Fruit fly (Drosophila melanogaster) whole organism, prepupa: ENCODE measurements around the gene Dhc1.

ENCODE experiments used
- CG10631 ChIP-seq: fragments of 200-800 bp; sonication (Bioruptor generic); optimal IDR thresholded peaks from 2 replicates; lab custom pipeline; 2016; ENCODE audit warnings: missing biosample characterization, missing genetic modification characterization
- CG11762 ChIP-seq: fragments of 200-800 bp; sonication (Bioruptor generic); optimal IDR thresholded peaks from 3 replicates; lab custom pipeline; 2016; ENCODE audit warnings: missing biosample characterization, missing genetic modification characterization; ENCODE audit not compliant: insufficient read depth
- CG16779 ChIP-seq: fragments of 200-800 bp; sonication (Bioruptor generic); optimal IDR thresholded peaks from 3 replicates; lab custom pipeline; 2017; ENCODE audit warnings: missing biosample characterization, mild to moderate bottlenecking, missing genetic modification characterization
- acj6 ChIP-seq: fragments of 200-800 bp; sonication (Bioruptor generic); optimal IDR thresholded peaks from 3 replicates; lab custom pipeline; 2016; ENCODE audit warnings: missing biosample characterization, missing genetic modification characterization
- dsx ChIP-seq: fragments of 200-800 bp; optimal IDR thresholded peaks from 3 replicates; lab custom pipeline; 2019; ENCODE audit warnings: missing biosample characterization, mild to moderate bottlenecking, missing genetic modification characterization, moderate library complexity; ENCODE audit not compliant: poor library complexity, severe bottlenecking
- net ChIP-seq: fragments of 200-800 bp; sonication (Bioruptor generic); optimal IDR thresholded peaks from 3 replicates; lab custom pipeline; 2016; ENCODE audit warnings: missing biosample characterization, missing genetic modification characterization
- pdm3 ChIP-seq: fragments of 200-800 bp; sonication (Bioruptor generic); optimal IDR thresholded peaks from 3 replicates; lab custom pipeline; 2016; ENCODE audit warnings: missing biosample characterization, missing genetic modification characterization
- salr ChIP-seq, 2 experiments: fragments of 200-800 bp; sonication (Bioruptor generic); optimal IDR thresholded peaks; 3 replicates each; lab custom pipeline; 2016 to 2018; ENCODE audit warnings: missing biosample characterization in 2 of 2, missing genetic modification characterization in 2 of 2, mild to moderate bottlenecking in 1 of 2
- topi ChIP-seq: fragments of 200-800 bp; sonication (Bioruptor generic); optimal IDR thresholded peaks from 3 replicates; lab custom pipeline; 2016; ENCODE audit warnings: missing biosample characterization, missing genetic modification characterization

DNA sequence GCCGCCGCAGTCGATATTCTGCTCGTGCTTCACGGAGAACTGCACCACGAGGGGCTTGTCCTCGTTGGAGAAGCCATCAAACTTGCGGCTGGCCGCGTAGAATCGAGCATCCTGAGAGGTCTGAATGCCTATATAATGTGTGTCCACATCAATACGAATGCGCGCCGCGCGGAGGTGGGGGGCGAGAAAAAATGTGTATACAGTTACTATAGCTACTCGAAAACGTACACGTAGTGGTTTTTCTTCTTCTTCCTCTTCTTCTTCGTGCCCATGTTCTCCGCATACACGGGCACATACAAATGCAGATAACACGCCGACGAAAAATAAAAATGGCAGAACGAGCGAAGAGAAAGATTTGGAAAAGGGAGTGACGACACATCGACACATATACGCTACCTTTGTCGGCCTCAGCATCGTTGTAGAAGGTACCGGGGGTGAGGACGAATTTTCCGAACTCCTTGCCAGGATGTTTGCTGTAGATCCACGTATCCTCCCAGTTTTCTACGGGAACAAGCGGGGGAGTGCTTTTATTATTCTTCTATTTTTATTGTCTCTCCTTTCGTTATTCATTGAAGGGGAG, 44.3 kb downstream of the Dhc1 start:
- TF ChIP-seq salr (GFP tag; optimal IDR thresholded peaks at IDR 0.05; lab: Kevin White, UChicago) = no peak
- TF ChIP-seq acj6 (GFP tag; lab: Kevin White, UChicago) = no peak
- no peak for TF ChIP-seq topi
- TF ChIP-seq CG11762 = no peak
- no peak for TF ChIP-seq pdm3 (GFP tag; lab: Kevin White, UChicago)
- no peak for TF ChIP-seq net (GFP tag; lab: Kevin White, UChicago)
- TF ChIP-seq CG10631 = no peak
- no peak for TF ChIP-seq CG16779 (tag; lab: Kevin White, UChicago)
- TF ChIP-seq dsx (GFP tag; lab: Kevin White, UChicago) = no peak
